Fruit fly (Drosophila melanogaster) whole organism, embryonic: ENCODE measurements around the gene galectin.

ENCODE experiments used
- CG11093 ChIP-seq: fragments of 200-800 bp; sonication (Bioruptor generic); IDR thresholded peaks from 3 replicates; pipeline ENCODE4 v1.3.6; 2022; ENCODE audit warnings: missing biosample characterization, missing genetic modification characterization
- CG11398 ChIP-seq: fragments of 200-800 bp; sonication (Bioruptor generic); optimal IDR thresholded peaks from 2 replicates; lab custom pipeline; 2016; ENCODE audit warnings: missing biosample characterization, missing genetic modification characterization
- CG12659 ChIP-seq: fragments of 200-800 bp; sonication (Bioruptor generic); optimal IDR thresholded peaks from 3 replicates; lab custom pipeline; 2017; ENCODE audit warnings: mild to moderate bottlenecking, missing biosample characterization, missing genetic modification reagents, missing genetic modification characterization
- CG14050 ChIP-seq: fragments of 200-800 bp; sonication (Bioruptor generic); IDR thresholded peaks from 3 replicates; pipeline ENCODE4 v1.3.6; 2022; ENCODE audit warnings: missing biosample characterization, missing genetic modification characterization
- CG16815 ChIP-seq: fragments of 200-800 bp; sonication (Bioruptor generic); optimal IDR thresholded peaks from 3 replicates; lab custom pipeline; 2017; ENCODE audit warnings: missing biosample characterization, mild to moderate bottlenecking, missing genetic modification characterization
- CG17361 ChIP-seq: fragments of 200-800 bp; sonication (Bioruptor generic); IDR thresholded peaks from 3 replicates; pipeline ENCODE4 v1.3.6; 2022; ENCODE audit warnings: missing biosample characterization, missing genetic modification characterization
- CG2678 ChIP-seq: fragments of 200-800 bp; sonication (Bioruptor generic); optimal IDR thresholded peaks from 3 replicates; lab custom pipeline; 2019; ENCODE audit warnings: missing biosample characterization, mild to moderate bottlenecking, missing genetic modification characterization, moderate library complexity
- CG3726 ChIP-seq: fragments of 200-800 bp; sonication (Bioruptor generic); IDR thresholded peaks from 3 replicates; pipeline ENCODE4, ENCODE4 v1.3.6; 2022; ENCODE audit warnings: missing biosample characterization, missing genetic modification characterization
- CG42726 ChIP-seq: fragments of 200-800 bp; sonication (Bioruptor generic); IDR thresholded peaks from 2 replicates; pipeline ENCODE4 v1.3.6; 2022; ENCODE audit warnings: missing biosample characterization, missing genetic modification characterization; ENCODE audit not compliant: partially characterized antibody
- CG7556 ChIP-seq: fragments of 200-800 bp; sonication (Bioruptor generic); optimal IDR thresholded peaks from 2 replicates; lab custom pipeline; 2017; ENCODE audit warnings: missing biosample characterization, mild to moderate bottlenecking, missing genetic modification characterization
- CG7963 ChIP-seq: fragments of 200-800 bp; sonication (Bioruptor generic); IDR thresholded peaks from 3 replicates; pipeline ENCODE4 v1.3.6; 2022; ENCODE audit warnings: missing biosample characterization, missing genetic modification characterization; ENCODE audit not compliant: partially characterized antibody
- CG8478 ChIP-seq: fragments of >200 bp; optimal IDR thresholded peaks from 2 replicates; lab custom pipeline; 2018
- CTCF ChIP-seq: fragments of 200-800 bp; sonication (Bioruptor generic); optimal IDR thresholded peaks from 2 replicates; lab custom pipeline; 2017; ENCODE audit warnings: missing biosample characterization, mild to moderate bottlenecking, missing genetic modification characterization, moderate library complexity
- CrebB ChIP-seq: fragments of 200-800 bp; sonication (Bioruptor generic); optimal IDR thresholded peaks from 3 replicates; lab custom pipeline; 2018; ENCODE audit warnings: missing biosample characterization, mild to moderate bottlenecking, missing genetic modification characterization
- ERR ChIP-seq: fragments of 200-800 bp; sonication (Bioruptor generic); optimal IDR thresholded peaks from 2 replicates; lab custom pipeline; 2016; ENCODE audit warnings: missing biosample characterization, missing genetic modification characterization
- Hand ChIP-seq: fragments of 200-800 bp; sonication (Bioruptor generic); optimal IDR thresholded peaks from 2 replicates; lab custom pipeline; 2017; ENCODE audit warnings: mild to moderate bottlenecking, missing biosample characterization, missing genetic modification reagents, missing genetic modification characterization
- HmgZ ChIP-seq: fragments of 200-800 bp; sonication (Bioruptor generic); optimal IDR thresholded peaks from 2 replicates; lab custom pipeline; 2018; ENCODE audit warnings: missing biosample characterization, mild to moderate bottlenecking, missing genetic modification characterization
- Kr ChIP-seq: fragments of 200-800 bp; sonication (Bioruptor generic); optimal IDR thresholded peaks from 2 replicates; lab custom pipeline; 2017; ENCODE audit warnings: missing biosample characterization, mild to moderate bottlenecking, missing genetic modification characterization
- MTF-1 ChIP-seq: fragments of 200-800 bp; sonication (Bioruptor generic); optimal IDR thresholded peaks from 2 replicates; lab custom pipeline; 2018; ENCODE audit warnings: missing biosample characterization, mild to moderate bottlenecking, missing genetic modification characterization, borderline replicate concordance
- Six4 ChIP-seq: fragments of 200-800 bp; sonication (Bioruptor generic); optimal IDR thresholded peaks from 2 replicates; lab custom pipeline; 2016; ENCODE audit warnings: missing biosample characterization, missing genetic modification characterization
- Sox100B ChIP-seq: fragments of 200-800 bp; sonication (Bioruptor generic); optimal IDR thresholded peaks from 3 replicates; lab custom pipeline; 2018; ENCODE audit warnings: missing biosample characterization, mild to moderate bottlenecking, missing genetic modification characterization
- Sry-β ChIP-seq: fragments of 200-800 bp; sonication (Bioruptor generic); optimal IDR thresholded peaks from 2 replicates; lab custom pipeline; 2018; ENCODE audit warnings: missing biosample characterization, mild to moderate bottlenecking, missing genetic modification characterization, moderate library complexity
- Ssrp ChIP-seq: fragments of 200-800 bp; sonication (Bioruptor generic); optimal IDR thresholded peaks from 2 replicates; lab custom pipeline; 2018; ENCODE audit warnings: missing biosample characterization, mild to moderate bottlenecking, missing genetic modification characterization, moderate library complexity
- Xbp1 ChIP-seq: fragments of 200-800 bp; sonication (Bioruptor generic); optimal IDR thresholded peaks from 3 replicates; lab custom pipeline; 2016; ENCODE audit warnings: missing biosample characterization, mild to moderate bottlenecking, missing genetic modification characterization
- ara ChIP-seq: fragments of 200-800 bp; sonication (Bioruptor generic); IDR thresholded peaks from 2 replicates; pipeline ENCODE4 v1.3.6; 2022; ENCODE audit warnings: missing biosample characterization, missing genetic modification characterization
- bigmax ChIP-seq: fragments of 200-800 bp; sonication (Bioruptor generic); optimal IDR thresholded peaks from 2 replicates; lab custom pipeline; 2018; ENCODE audit warnings: missing biosample characterization, mild to moderate bottlenecking, missing genetic modification characterization
- chinmo ChIP-seq: fragments of 200-800 bp; sonication (Bioruptor generic); IDR thresholded peaks from 4 replicates; pipeline ENCODE4 v1.3.6; 2022; ENCODE audit warnings: missing biosample characterization, missing genetic modification characterization; ENCODE audit not compliant: partially characterized antibody
- dan ChIP-seq: fragments of 200-800 bp; sonication (Bioruptor generic); IDR thresholded peaks from 2 replicates; pipeline ENCODE4 v1.3.6; 2022; ENCODE audit warnings: missing biosample characterization, missing genetic modification characterization
- disco-r ChIP-seq: fragments of 200-800 bp; sonication (Bioruptor generic); optimal IDR thresholded peaks from 2 replicates; lab custom pipeline; 2016; ENCODE audit warnings: missing biosample characterization, missing genetic modification characterization
- grau ChIP-seq: fragments of 200-800 bp; optimal IDR thresholded peaks from 3 replicates; lab custom pipeline; 2019; ENCODE audit warnings: missing biosample characterization, mild to moderate bottlenecking, missing genetic modification characterization, moderate library complexity
- hb ChIP-seq: fragments of 200-800 bp; sonication (Bioruptor generic); IDR thresholded peaks from 3 replicates; pipeline ENCODE4 v1.3.6; 2022; ENCODE audit warnings: missing biosample characterization, missing genetic modification characterization; ENCODE audit not compliant: partially characterized antibody
- inv ChIP-seq: fragments of 200-800 bp; sonication (Bioruptor generic); IDR thresholded peaks from 2 replicates; pipeline ENCODE4 v1.3.6; 2022; ENCODE audit warnings: missing biosample characterization, missing genetic modification characterization; ENCODE audit not compliant: partially characterized antibody
- jigr1 ChIP-seq: fragments of 200-800 bp; sonication (Bioruptor generic); IDR thresholded peaks from 3 replicates; pipeline ENCODE4 v1.3.6; 2022; ENCODE audit warnings: missing biosample characterization, missing genetic modification characterization
- kah ChIP-seq: fragments of 200-800 bp; sonication (Bioruptor generic); optimal IDR thresholded peaks from 2 replicates; lab custom pipeline; 2018; ENCODE audit warnings: missing biosample characterization, mild to moderate bottlenecking, missing genetic modification characterization
- lov ChIP-seq, 2 experiments: fragments of 200-800 bp in 1 of 2; fragments of >200 bp in 1 of 2; sonication (Bioruptor generic) in 1 of 2; IDR thresholded peaks in 1 of 2; optimal IDR thresholded peaks in 1 of 2; 2 replicates in 1 of 2; 3 replicates in 1 of 2; pipeline versions ENCODE4 v1.3.6 to Lab custom; 2017 to 2022; ENCODE audit warnings: missing biosample characterization in 1 of 2, missing genetic modification characterization in 1 of 2
- mld ChIP-seq: fragments of 200-800 bp; sonication (Bioruptor generic); IDR thresholded peaks from 3 replicates; pipeline ENCODE4 v1.3.6; 2022; ENCODE audit warnings: missing biosample characterization, missing genetic modification characterization; ENCODE audit not compliant: partially characterized antibody
- nerfin-2 ChIP-seq: fragments of 200-800 bp; sonication (Bioruptor generic); IDR thresholded peaks from 2 replicates; pipeline ENCODE4 v1.3.6; 2022; ENCODE audit warnings: missing biosample characterization, missing genetic modification characterization; ENCODE audit not compliant: partially characterized antibody
- phol ChIP-seq: fragments of 200-800 bp; sonication (Bioruptor generic); optimal IDR thresholded peaks from 3 replicates; lab custom pipeline; 2018; ENCODE audit warnings: missing biosample characterization, mild to moderate bottlenecking, missing genetic modification characterization, moderate library complexity
- run ChIP-seq: fragments of 200-800 bp; sonication (Bioruptor generic); optimal IDR thresholded peaks from 3 replicates; lab custom pipeline; 2018; ENCODE audit warnings: missing biosample characterization, mild to moderate bottlenecking, missing genetic modification characterization
- sna ChIP-seq: fragments of 200-800 bp; sonication (Bioruptor generic); IDR thresholded peaks from 2 replicates; pipeline ENCODE4 v1.3.6; 2022; ENCODE audit warnings: missing biosample characterization, missing genetic modification characterization; ENCODE audit not compliant: partially characterized antibody
- stc ChIP-seq: fragments of 200-800 bp; sonication (Bioruptor generic); IDR thresholded peaks from 2 replicates; pipeline ENCODE4 v1.3.6; 2022; ENCODE audit warnings: missing biosample characterization, missing genetic modification characterization
- tup ChIP-seq: fragments of 200-800 bp; sonication (Bioruptor generic); optimal IDR thresholded peaks from 2 replicates; lab custom pipeline; 2016; ENCODE audit warnings: missing biosample characterization, mild to moderate bottlenecking, missing genetic modification characterization, moderate library complexity
- usp ChIP-seq: fragments of >200 bp; optimal IDR thresholded peaks from 2 replicates; lab custom pipeline; 2017; ENCODE audit warnings: missing biosample characterization, missing genetic modification characterization
- vvl ChIP-seq: fragments of 200-800 bp; sonication (Bioruptor generic); IDR thresholded peaks from 2 replicates; pipeline ENCODE4 v1.3.6; 2022; ENCODE audit warnings: missing biosample characterization, missing genetic modification characterization

Gene galectin

dm6 chr2L:114429-114828 is 42.9 kb downstream of the galectin start, which contains the start of gene ND-15 (continued):
- TF ChIP-seq stc (GFP tag; lab: Robert Waterston, UW) (no peak), bigmax (GFP tag; lab: Kevin White, UChicago) (no peak), grau (no peak), jigr1 (GFP tag; lab: Robert Waterston, UW) (no peak), mld (GFP tag; lab: Robert Waterston, UW) (peak; percentile 69; the same call in 2 of the 3 replicates), CG17361 (GFP tag; lab: Robert Waterston, UW) (no peak), CG3726 (GFP tag; lab: Robert Waterston, UW) (no peak), inv (GFP tag; lab: Robert Waterston, UW) (peak; percentile 78), hb (peak; percentile 63; the same call in 2 of the 3 replicates), run (tag; lab: Kevin White, UChicago) (no peak), CG11093 (GFP tag; lab: Robert Waterston, UW) (no peak), CG8478 (lab: Kevin White, UChicago) (no peak), CG11398 (GFP tag; lab: Kevin White, UChicago) (no peak), HmgZ (tag; lab: Kevin White, UChicago) (peak; percentile 44), kah (GFP tag; lab: Kevin White, UChicago) (no peak), lov (optimal IDR thresholded peaks at IDR 0.05; lab: Kevin White, UChicago) (no peak), lov (GFP tag; IDR thresholded peaks at IDR 0.05; lab: Robert Waterston, UW) (no peak), vvl (GFP tag; lab: Robert Waterston, UW) (no peak), CG16815 (GFP tag; lab: Kevin White, UChicago) (no peak), Sox100B (GFP tag; lab: Kevin White, UChicago) (no peak), Ssrp (tag; lab: Kevin White, UChicago) (no peak), CG7556 (GFP tag; lab: Kevin White, UChicago) (no peak), CTCF (GFP tag; lab: Kevin White, UChicago) (peak; percentile 43), ara (GFP tag; lab: Robert Waterston, UW) (no peak), Xbp1 (no peak), CG7963 (GFP tag; lab: Robert Waterston, UW) (peak; percentile 43; the same call in 1 of the 3 replicates), ERR (no peak), Six4 (GFP tag; lab: Kevin White, UChicago) (no peak), sna (GFP tag; lab: Robert Waterston, UW) (peak; percentile 67; the same call in 1 of the 2 replicates), Hand (GFP tag; lab: Kevin White, UChicago) (no peak), CG42726 (GFP tag; lab: Robert Waterston, UW) (peak; percentile 76; the same call in 1 of the 2 replicates), Kr (GFP tag; lab: Kevin White, UChicago) (no peak), CG14050 (GFP tag; lab: Robert Waterston, UW) (no peak), CG12659 (GFP tag; lab: Kevin White, UChicago) (no peak), Sry-β (GFP tag; lab: Kevin White, UChicago) (no peak), CrebB (tag; lab: Kevin White, UChicago) (no peak), CG2678 (tag; lab: Kevin White, UChicago) (no peak), disco-r (GFP tag; lab: Kevin White, UChicago) (no peak), tup (GFP tag; lab: Kevin White, UChicago) (no peak), MTF-1 (no peak), chinmo (GFP tag; lab: Robert Waterston, UW) (peak; percentile 84; the same call in 2 of the 4 replicates), nerfin-2 (0 out of 2 replicates have a peak, but pooled peaks have one; percentile 31), dan (GFP tag; lab: Robert Waterston, UW) (no peak), phol (tag; lab: Kevin White, UChicago) (peak; percentile 92), usp (GFP tag; lab: Kevin White, UChicago) (no peak)
